Fruit fly (Drosophila melanogaster) whole organism, adult: ENCODE results near the gene CG10866.

Experiments used
- CG11617 ChIP-seq: fragments of 200-800 bp; sonication (Bioruptor generic); optimal IDR thresholded peaks from 2 replicates; lab custom pipeline; 2017; ENCODE audit warnings: mild to moderate bottlenecking, missing biosample characterization, missing genetic modification reagents, missing genetic modification characterization
- CG12768 ChIP-seq: fragments of 200-800 bp; sonication (Bioruptor generic); optimal IDR thresholded peaks from 2 replicates; lab custom pipeline; 2017; ENCODE audit warnings: missing biosample characterization, missing genetic modification characterization, mild to moderate bottlenecking, moderate library complexity, missing genetic modification reagents
- CG14711 ChIP-seq: fragments of 200-800 bp; sonication (Bioruptor generic); optimal IDR thresholded peaks from 2 replicates; lab custom pipeline; 2018; ENCODE audit warnings: missing biosample characterization, mild to moderate bottlenecking, missing genetic modification characterization, moderate library complexity
- CG1620 ChIP-seq: fragments of 200-800 bp; sonication (Bioruptor generic); optimal IDR thresholded peaks from 2 replicates; lab custom pipeline; 2016; ENCODE audit warnings: missing biosample characterization, missing genetic modification characterization
- CG33017 ChIP-seq: fragments of 200-800 bp; sonication (Bioruptor generic); optimal IDR thresholded peaks from 2 replicates; lab custom pipeline; 2018; ENCODE audit warnings: missing biosample characterization, mild to moderate bottlenecking, missing genetic modification characterization, moderate library complexity
- CG5204 ChIP-seq: fragments of 200-800 bp; sonication (Bioruptor generic); optimal IDR thresholded peaks from 2 replicates; lab custom pipeline; 2016; ENCODE audit warnings: missing biosample characterization, missing genetic modification characterization
- CG7045 ChIP-seq: fragments of 200-800 bp; sonication (Bioruptor generic); optimal IDR thresholded peaks from 2 replicates; lab custom pipeline; 2017; ENCODE audit warnings: missing biosample characterization, mild to moderate bottlenecking, missing genetic modification characterization
- CG7101 ChIP-seq: fragments of 200-800 bp; sonication (Bioruptor generic); optimal IDR thresholded peaks from 2 replicates; lab custom pipeline; 2018; ENCODE audit warnings: missing biosample characterization, mild to moderate bottlenecking, missing genetic modification characterization, moderate library complexity
- Clk ChIP-seq: fragments of 200-800 bp; sonication (Bioruptor generic); optimal IDR thresholded peaks from 2 replicates; lab custom pipeline; 2017; ENCODE audit warnings: missing biosample characterization, missing genetic modification characterization
- Crg-1 ChIP-seq: fragments of 200-800 bp; sonication (Bioruptor generic); optimal IDR thresholded peaks from 2 replicates; lab custom pipeline; 2016; ENCODE audit warnings: missing biosample characterization, missing genetic modification characterization
- Hr96 ChIP-seq: fragments of 200-800 bp; sonication (Bioruptor generic); optimal IDR thresholded peaks from 2 replicates; lab custom pipeline; 2016; ENCODE audit warnings: missing biosample characterization, missing genetic modification characterization
- Mnt ChIP-seq: fragments of 200-800 bp; sonication (Bioruptor generic); optimal IDR thresholded peaks from 2 replicates; lab custom pipeline; 2016; ENCODE audit warnings: missing biosample characterization, mild to moderate bottlenecking, missing genetic modification characterization
- bab1 ChIP-seq: fragments of 200-800 bp; sonication (Bioruptor generic); optimal IDR thresholded peaks from 3 replicates; lab custom pipeline; 2019; ENCODE audit warnings: missing biosample characterization, mild to moderate bottlenecking, missing genetic modification characterization, moderate library complexity
- cic ChIP-seq: fragments of 200-800 bp; sonication (Bioruptor generic); optimal IDR thresholded peaks from 2 replicates; lab custom pipeline; 2017; ENCODE audit warnings: missing biosample characterization, mild to moderate bottlenecking, missing genetic modification characterization, moderate library complexity
- cnc ChIP-seq, 2 experiments: fragments of >200 bp; optimal IDR thresholded peaks; 2 replicates each; lab custom pipeline; 2017
- kay ChIP-seq: fragments of 200-800 bp; sonication (Bioruptor generic); peaks from one replicate; lab custom pipeline; 2016; ENCODE audit warnings: missing biosample characterization, missing genetic modification characterization, borderline replicate concordance
- ovo ChIP-seq: fragments of 200-800 bp; sonication (Bioruptor generic); optimal IDR thresholded peaks from 2 replicates; lab custom pipeline; 2016; ENCODE audit warnings: missing biosample characterization, missing genetic modification characterization
- pad ChIP-seq: fragments of 200-800 bp; sonication (Bioruptor generic); optimal IDR thresholded peaks from 3 replicates; lab custom pipeline; 2017; ENCODE audit warnings: missing biosample characterization, missing genetic modification characterization, mild to moderate bottlenecking, moderate library complexity, missing genetic modification reagents
- tj ChIP-seq: fragments of 200-800 bp; sonication (Bioruptor generic); optimal IDR thresholded peaks from 3 replicates; lab custom pipeline; 2017; ENCODE audit warnings: missing biosample characterization, mild to moderate bottlenecking, missing genetic modification characterization, moderate library complexity
- toe ChIP-seq: fragments of 200-800 bp; sonication (Bioruptor generic); optimal IDR thresholded peaks from 2 replicates; lab custom pipeline; 2016; ENCODE audit warnings: missing biosample characterization, missing genetic modification characterization

The CG10866 gene

DNA sequence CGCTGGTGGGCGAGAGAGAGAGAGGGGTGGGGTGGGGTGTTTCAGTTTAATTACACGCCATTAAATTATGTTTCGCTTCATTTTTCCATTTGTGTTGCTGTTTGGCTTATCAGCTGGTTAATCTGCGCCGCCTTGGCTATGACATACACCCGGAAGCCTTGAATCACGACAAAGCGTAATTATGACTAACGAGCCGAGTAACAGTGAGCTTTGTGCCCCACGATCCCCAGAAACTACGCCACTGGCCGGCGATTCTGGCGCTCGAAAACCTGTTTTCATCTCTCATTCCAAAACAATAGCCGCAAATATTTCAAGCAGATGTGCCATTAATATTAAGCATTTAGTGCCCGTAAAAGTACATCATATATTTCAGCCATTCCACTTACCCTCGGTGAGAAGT lies 14.1 kb upstream of the CG10866 start:
- TF ChIP-seq CG5204 (GFP tag; lab: Kevin White, UChicago) (no peak), CG14711 (tag; lab: Kevin White, UChicago) (no peak), cnc (optimal IDR thresholded peaks at IDR 0.05; lab: Kevin White, UChicago) (no peak)

DNA sequence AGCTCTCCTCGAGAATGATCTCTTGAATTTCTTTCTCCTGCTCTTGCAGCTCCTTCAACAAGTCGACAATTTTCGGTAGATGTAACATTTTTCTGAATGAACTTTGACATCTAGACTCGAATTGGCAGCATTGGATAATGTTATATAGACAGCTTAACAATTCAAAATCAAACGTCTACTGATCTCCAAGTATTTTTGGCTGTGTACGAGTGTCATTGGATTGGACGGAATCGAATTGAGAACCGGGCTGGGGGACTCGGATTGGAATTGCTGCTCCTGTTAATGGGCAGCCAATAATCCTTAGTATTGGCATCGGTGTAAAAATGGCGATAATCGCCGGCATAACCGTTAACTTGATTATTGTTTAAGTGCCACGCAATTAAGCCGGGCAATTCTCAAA lies 11.4 kb upstream of the CG10866 start, which contains the start of gene CG14983:
Gene CG14983, minus strand, starts transcription at position 101 of the 400 bp plus-strand sequence.
- TF ChIP-seq CG7101 (tag; lab: Kevin White, UChicago), result no peak
- no peak for TF ChIP-seq toe (GFP tag; lab: Kevin White, UChicago)
- no peak for TF ChIP-seq CG1620 (GFP tag; lab: Kevin White, UChicago)
- TF ChIP-seq tj (GFP tag; lab: Kevin White, UChicago), result no peak
- no peak for TF ChIP-seq Hr96 (GFP tag; lab: Kevin White, UChicago)
- no peak for TF ChIP-seq CG11617 (GFP tag; lab: Kevin White, UChicago)
- no peak for TF ChIP-seq Clk (GFP tag; lab: Kevin White, UChicago)
- no peak for TF ChIP-seq cic (GFP tag; lab: Kevin White, UChicago)
- no peak for TF ChIP-seq CG33017 (tag; lab: Kevin White, UChicago)
- no peak for TF ChIP-seq cnc (optimal IDR thresholded peaks at IDR 0.05; lab: Kevin White, UChicago)
- no peak for TF ChIP-seq bab1 (GFP tag; lab: Kevin White, UChicago)
- TF ChIP-seq Crg-1 (GFP tag; lab: Kevin White, UChicago), result no peak

DNA sequence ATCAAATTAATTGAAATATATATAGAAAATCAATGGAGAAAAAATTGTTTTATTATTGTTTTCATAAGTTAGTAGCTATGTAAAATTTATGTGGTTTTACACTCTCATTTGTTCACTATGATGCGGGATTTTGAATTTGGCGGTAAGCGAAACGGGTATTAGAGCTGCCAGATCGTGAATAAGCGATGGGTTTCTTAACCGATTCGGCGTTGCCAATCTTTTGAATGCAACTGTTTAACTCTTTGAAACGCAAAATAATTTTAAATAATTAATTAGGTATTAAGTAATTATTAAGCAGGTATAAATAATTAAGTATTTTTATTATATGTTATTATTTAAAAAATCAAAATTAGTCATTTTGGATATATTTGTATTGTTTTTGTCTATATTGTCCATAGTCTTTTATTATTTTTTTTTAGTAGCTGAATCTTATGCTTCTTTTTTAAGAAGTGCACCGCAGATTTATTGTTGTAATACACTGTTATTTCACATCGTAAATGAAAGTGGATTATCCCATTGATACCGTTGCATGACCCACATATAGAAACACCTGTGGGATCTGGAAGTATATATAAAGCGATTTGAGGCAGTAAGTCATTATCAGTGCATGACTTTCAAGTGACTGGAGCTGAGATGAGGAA lies 9.6 kb upstream of the CG10866 start, which contains the start of gene CG10853:
Gene CG10853, plus strand, starts transcription at position 591 of the 641 bp plus-strand sequence.
- TF ChIP-seq ovo (no peak), Hr96 (GFP tag; lab: Kevin White, UChicago) (no peak), CG7045 (GFP tag; lab: Kevin White, UChicago) (no peak), pad (GFP tag; lab: Kevin White, UChicago) (no peak), CG11617 (GFP tag; lab: Kevin White, UChicago) (no peak), CG1620 (GFP tag; lab: Kevin White, UChicago) (no peak), cic (GFP tag; lab: Kevin White, UChicago) (no peak), toe (GFP tag; lab: Kevin White, UChicago) (no peak), Crg-1 (GFP tag; lab: Kevin White, UChicago) (no peak)

DNA sequence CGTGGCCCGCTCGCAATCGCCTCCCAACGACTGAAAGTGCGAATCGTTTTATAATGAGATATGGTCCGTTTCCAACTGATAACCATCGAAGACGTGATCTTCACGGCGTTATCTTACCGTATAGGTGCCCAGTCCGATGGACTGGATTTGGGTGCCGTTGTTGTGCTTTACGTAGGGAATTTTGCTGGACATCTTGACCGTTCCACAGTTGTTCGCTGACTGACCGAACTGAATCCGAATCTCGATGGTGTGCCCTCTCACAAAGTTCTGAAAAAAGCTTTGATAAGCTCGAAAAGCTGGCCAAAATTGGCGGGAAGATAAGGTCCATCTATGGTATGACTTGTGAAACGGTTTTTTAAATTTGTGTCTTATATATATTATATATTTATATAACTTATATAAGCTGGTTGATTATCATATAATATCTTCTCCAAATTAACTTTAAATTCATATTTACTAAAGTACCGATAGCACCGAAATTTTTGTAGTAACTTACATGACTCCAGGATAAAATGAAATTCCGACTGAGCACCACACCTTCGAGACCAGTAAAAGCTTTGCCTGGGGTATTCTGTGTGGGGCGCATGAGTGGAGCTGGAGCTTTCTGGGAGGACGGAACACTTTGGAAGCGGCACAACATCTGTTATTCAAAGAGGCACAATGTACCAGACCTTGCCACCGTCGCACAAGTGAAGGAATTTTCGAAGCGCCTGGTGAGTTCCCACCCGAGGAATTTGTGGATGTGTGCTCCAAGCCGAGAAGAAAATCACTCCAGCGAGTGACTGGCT lies 4.6 kb upstream of the CG10866 start, which contains the start of the genes CG10863 and CG14982:
Gene CG10863, minus strand, starts transcription at position 225 of the 788 bp plus-strand sequence.
Gene CG14982, plus strand, starts transcription at position 470 of the 788 bp plus-strand sequence.
- TF ChIP-seq toe (GFP tag; lab: Kevin White, UChicago) (no peak), pad (GFP tag; lab: Kevin White, UChicago) (peak; percentile 10), CG7045 (GFP tag; lab: Kevin White, UChicago) (no peak), bab1 (GFP tag; lab: Kevin White, UChicago) (peak; percentile 28), CG1620 (GFP tag; lab: Kevin White, UChicago) (peak; percentile 25), Mnt (peak; percentile 87), ovo (no peak), Clk (GFP tag; lab: Kevin White, UChicago) (no peak), tj (GFP tag; lab: Kevin White, UChicago) (no peak), CG7101 (tag; lab: Kevin White, UChicago) (peak; percentile 50), CG12768 (GFP tag; lab: Kevin White, UChicago) (peak; percentile 54), Hr96 (GFP tag; lab: Kevin White, UChicago) (peak; percentile 49), cic (GFP tag; lab: Kevin White, UChicago) (peak; percentile 87), CG33017 (tag; lab: Kevin White, UChicago) (peak; percentile 55), cnc (optimal IDR thresholded peaks at IDR 0.05; lab: Kevin White, UChicago) (no peak), CG14711 (tag; lab: Kevin White, UChicago) (peak; percentile 34), kay (GFP tag; lab: Kevin White, UChicago) (no peak), Crg-1 (GFP tag; lab: Kevin White, UChicago) (peak; percentile 7), CG11617 (GFP tag; lab: Kevin White, UChicago) (peak; percentile 15), CG5204 (GFP tag; lab: Kevin White, UChicago) (no peak)

DNA sequence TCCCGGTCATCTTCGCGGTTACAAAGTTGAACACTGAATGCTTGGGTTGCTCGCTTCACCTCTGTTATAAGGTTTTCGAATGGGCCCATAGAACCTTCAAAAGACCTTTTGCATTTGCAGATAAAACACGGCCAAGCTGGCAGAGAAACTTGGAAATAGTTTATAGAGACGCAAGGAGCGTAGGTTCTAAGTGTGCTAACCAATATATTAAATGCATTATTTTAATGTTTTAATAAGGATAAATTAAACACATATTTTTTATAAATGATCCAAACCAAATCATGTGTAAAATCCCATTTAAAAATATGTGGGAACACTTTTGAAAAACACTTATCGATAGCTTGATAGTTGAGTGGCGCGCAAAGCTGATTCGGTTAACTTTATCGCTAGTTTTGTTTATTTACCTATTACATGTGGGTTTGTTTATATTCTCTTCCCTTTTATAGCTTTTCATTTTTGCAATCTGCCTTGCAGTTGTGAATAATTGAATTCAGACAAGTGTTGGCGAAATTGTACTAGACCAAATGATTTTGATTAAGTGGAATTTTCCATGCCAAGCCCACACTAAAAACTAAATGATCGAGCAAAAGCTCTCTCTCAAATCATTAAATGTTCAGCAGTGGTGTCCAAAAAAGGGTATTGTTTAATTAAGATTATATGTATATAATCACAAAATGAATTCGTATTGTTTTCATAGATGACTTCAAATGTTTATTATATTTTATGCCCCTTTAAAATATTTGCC lies 2.5 kb upstream of the CG10866 start, which contains the start of gene CG12766:
Gene CG12766, minus strand, starts transcription at position 51 of the 745 bp plus-strand sequence.
- no peak for TF ChIP-seq Clk (GFP tag; lab: Kevin White, UChicago)
- TF ChIP-seq toe (GFP tag; lab: Kevin White, UChicago), result no peak
- TF ChIP-seq CG33017 (tag; lab: Kevin White, UChicago), result peak; percentile 78
- peak; percentile 77 for TF ChIP-seq CG14711 (tag; lab: Kevin White, UChicago)
- TF ChIP-seq CG12768 (GFP tag; lab: Kevin White, UChicago), result peak; percentile 67
- peak; percentile 7 for TF ChIP-seq tj (GFP tag; lab: Kevin White, UChicago)
- peak; percentile 56 for TF ChIP-seq Mnt
- TF ChIP-seq CG7101 (tag; lab: Kevin White, UChicago), result peak; percentile 86
- TF ChIP-seq Hr96 (GFP tag; lab: Kevin White, UChicago), result no peak
- TF ChIP-seq CG11617 (GFP tag; lab: Kevin White, UChicago), result peak; percentile 70
- TF ChIP-seq CG1620 (GFP tag; lab: Kevin White, UChicago), result no peak
- TF ChIP-seq cnc (optimal IDR thresholded peaks at IDR 0.05; lab: Kevin White, UChicago), result no peak
- peak; percentile 97 for TF ChIP-seq kay (GFP tag; lab: Kevin White, UChicago)
- TF ChIP-seq pad (GFP tag; lab: Kevin White, UChicago), result peak; percentile 10
- peak; percentile 24 for TF ChIP-seq bab1 (GFP tag; lab: Kevin White, UChicago)
- TF ChIP-seq Crg-1 (GFP tag; lab: Kevin White, UChicago), result no peak
- TF ChIP-seq ovo, result no peak
- TF ChIP-seq CG7045 (GFP tag; lab: Kevin White, UChicago), result peak; percentile 53
- TF ChIP-seq CG5204 (GFP tag; lab: Kevin White, UChicago), result no peak
- peak; percentile 86 for TF ChIP-seq cic (GFP tag; lab: Kevin White, UChicago)
